Worm (Caenorhabditis elegans) whole organism, young adult: ENCODE data around the gene Y53F4B.19.

ENCODE experiments used
- B0336.3 ChIP-seq: fragments of 200-800 bp; sonication (Bioruptor generic); IDR thresholded peaks from 2 replicates; pipeline ENCODE4 v1.3.6; 2022; ENCODE audit warnings: missing genetic modification characterization, missing compliant biosample characterization
- D2030.7 ChIP-seq: fragments of 200-800 bp; sonication (Bioruptor generic); IDR thresholded peaks from 2 replicates; pipeline ENCODE4 v1.3.6; 2022; ENCODE audit warnings: missing genetic modification reagents, missing genetic modification characterization, missing compliant biosample characterization
- F52B5.7 ChIP-seq: sonication (generic microtip); optimal IDR thresholded peaks from 2 replicates; lab custom pipeline; 2016; ENCODE audit warnings: mild to moderate bottlenecking, missing genetic modification characterization, missing compliant biosample characterization
- F57C9.4 ChIP-seq: sonication (generic microtip); optimal IDR thresholded peaks from 2 replicates; lab custom pipeline; 2017; ENCODE audit warnings: mild to moderate bottlenecking, missing genetic modification characterization, missing compliant biosample characterization
- Y53G8AR.9 ChIP-seq: fragments of 200-800 bp; sonication (Bioruptor generic); conservative IDR thresholded peaks from 2 replicates; pipeline ENCODE4 v1.3.6; 2022; ENCODE audit warnings: missing genetic modification reagents, missing genetic modification characterization, missing compliant biosample characterization
- athp-1 ChIP-seq: sonication (generic microtip); optimal IDR thresholded peaks from 2 replicates; lab custom pipeline; 2017; ENCODE audit warnings: mild to moderate bottlenecking, missing genetic modification characterization, missing compliant biosample characterization
- attf-5 ChIP-seq: fragments of 200-800 bp; sonication (Bioruptor generic); optimal IDR thresholded peaks from 2 replicates; lab custom pipeline; 2018; ENCODE audit warnings: mild to moderate bottlenecking, missing genetic modification characterization, missing compliant biosample characterization
- cebp-1 ChIP-seq, 2 experiments: fragments of 200-800 bp in 1 of 2; sonication (Bioruptor generic) in 1 of 2; sonication (generic microtip) in 1 of 2; IDR thresholded peaks in 1 of 2; optimal IDR thresholded peaks in 1 of 2; 2 replicates each; pipeline versions ENCODE4 v1.3.6 to Lab custom; 2017 to 2022; ENCODE audit warnings: missing compliant biosample characterization in 2 of 2, missing genetic modification characterization in 2 of 2, mild to moderate bottlenecking in 1 of 2, missing genetic modification reagents in 1 of 2, moderate library complexity in 1 of 2
- ekl-4 ChIP-seq: fragments of 200-800 bp; sonication (Bioruptor generic); IDR thresholded peaks from 2 replicates; pipeline ENCODE4 v1.3.6; 2022; ENCODE audit warnings: missing genetic modification reagents, missing genetic modification characterization, missing compliant biosample characterization
- mel-28 ChIP-seq: sonication (generic microtip); optimal IDR thresholded peaks from 2 replicates; lab custom pipeline; 2016; ENCODE audit warnings: borderline replicate concordance, mild to moderate bottlenecking, missing genetic modification characterization, missing compliant biosample characterization
- mes-4 ChIP-seq: sonication (generic microtip); optimal IDR thresholded peaks from 2 replicates; lab custom pipeline; 2016; ENCODE audit warnings: missing genotype, missing genetic modification characterization, missing compliant biosample characterization
- snpc-4 ChIP-seq, 5 experiments: fragments of 150-350 bp in 1 of 5; sonication (generic microtip) in 4 of 5; optimal IDR thresholded peaks; 2 replicates each; lab custom pipeline; 2014 to 2018; ENCODE audit warnings: missing genetic modification characterization in 5 of 5, missing biosample characterization in 3 of 5, antibody characterized with exemption in 2 of 5, mild to moderate bottlenecking in 2 of 5, missing compliant biosample characterization in 2 of 5, missing genotype in 2 of 5, moderate library complexity in 2 of 5, missing genetic modification reagents in 1 of 5
- somi-1 ChIP-seq: fragments of 200-800 bp; sonication (Bioruptor generic); optimal IDR thresholded peaks from 2 replicates; lab custom pipeline; 2018; ENCODE audit warnings: mild to moderate bottlenecking, missing genetic modification characterization, missing compliant biosample characterization
- tbp1 ChIP-seq: fragments of 200-800 bp; sonication (Bioruptor generic); optimal IDR thresholded peaks from 2 replicates; lab custom pipeline; 2018; ENCODE audit warnings: mild to moderate bottlenecking, missing genetic modification characterization, missing compliant biosample characterization
- ztf-3 ChIP-seq: fragments of 200-800 bp; sonication (Bioruptor generic); optimal IDR thresholded peaks from 2 replicates; lab custom pipeline; 2018; ENCODE audit warnings: mild to moderate bottlenecking, missing genetic modification characterization, missing compliant biosample characterization

Y53F4B.19 gene

DNA sequence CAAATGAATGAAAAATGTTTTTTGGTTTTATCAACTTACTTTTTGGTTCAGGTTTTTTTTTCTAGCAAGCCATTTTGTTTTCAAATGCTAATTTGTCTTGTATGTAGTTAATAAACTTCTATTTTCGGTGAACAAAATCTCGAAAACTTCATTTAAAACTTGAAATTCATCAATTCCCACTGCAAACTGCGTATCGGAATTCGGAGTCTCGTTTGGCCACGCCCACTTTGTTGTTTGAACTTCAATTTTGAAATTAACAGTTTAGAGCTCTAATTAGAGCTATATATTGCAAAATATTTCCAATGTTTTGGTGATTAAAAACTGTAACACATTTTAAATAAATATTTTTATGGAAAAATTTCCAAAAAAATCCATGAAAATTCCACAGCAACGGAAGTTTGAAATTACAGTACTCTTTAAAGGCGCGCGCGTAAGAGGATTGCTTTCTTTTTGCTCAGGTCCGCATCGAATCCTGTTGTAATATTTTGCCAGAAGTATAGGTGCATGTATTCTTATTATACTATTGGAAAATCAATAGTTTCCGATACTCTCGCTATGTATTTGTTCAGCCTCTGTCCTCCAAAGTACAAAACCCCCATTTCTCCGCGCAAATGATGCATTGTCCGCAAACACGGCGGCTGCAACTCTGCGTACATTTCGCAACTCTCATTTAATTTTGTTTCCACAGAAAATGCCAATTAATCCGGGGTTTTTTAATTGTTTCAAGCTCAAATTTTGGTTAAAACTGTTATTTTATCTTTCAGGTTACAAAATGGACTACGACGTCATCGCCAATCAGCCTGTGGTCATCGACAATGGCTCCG is 43.0 kb downstream of the Y53F4B.19 start, which contains the start of gene arp-1 (continued):
- peak; percentile 98 for TF ChIP-seq cebp-1 (GFP tag; IDR thresholded peaks at IDR 0.05; lab: Robert Waterston, UW)
- peak; percentile 99 for TF ChIP-seq cebp-1 (tag; optimal IDR thresholded peaks at IDR 0.05; lab: Kevin White, UChicago)
- TF ChIP-seq attf-5 (GFP tag; lab: Kevin White, UChicago): peak; percentile 77
- no peak for TF ChIP-seq athp-1
- TF ChIP-seq B0336.3 (GFP tag; lab: Robert Waterston, UW): no peak
- TF ChIP-seq D2030.7 (GFP tag; lab: Robert Waterston, UW): no peak
- no peak for TF ChIP-seq tbp1 (GFP tag; lab: Kevin White, UChicago)

- TF ChIP-seq F52B5.7 (tag; lab: Kevin White, UChicago) (no peak), somi-1 (GFP tag; lab: Kevin White, UChicago) (no peak), B0336.3 (GFP tag; lab: Robert Waterston, UW) (no peak), mel-28 (tag; lab: Kevin White, UChicago) (no peak), F57C9.4 (tag; lab: Kevin White, UChicago) (no peak), snpc-4 (GFP tag; optimal IDR thresholded peaks at IDR 0.05; lab: Kevin White, UChicago) (no peak), snpc-4 (tag; optimal IDR thresholded peaks at IDR 0.05; lab: Kevin White, UChicago) (no peak), D2030.7 (GFP tag; lab: Robert Waterston, UW) (no peak), ztf-3 (GFP tag; lab: Kevin White, UChicago) (no peak), mes-4 (tag; lab: Kevin White, UChicago) (no peak), Y53G8AR.9 (no peak), ekl-4 (no peak)
Measured at ce11 chrII:15124193-15124592, 47.5 kb downstream of the Y53F4B.19 start, which contains the start of gene Y53F4B.23. TSS of gene Y53F4B.23 (plus strand) at chrII:15124504.
